Worm (Caenorhabditis elegans): ENCODE results near the gene oig-4.

oig-4 gene

DNA sequence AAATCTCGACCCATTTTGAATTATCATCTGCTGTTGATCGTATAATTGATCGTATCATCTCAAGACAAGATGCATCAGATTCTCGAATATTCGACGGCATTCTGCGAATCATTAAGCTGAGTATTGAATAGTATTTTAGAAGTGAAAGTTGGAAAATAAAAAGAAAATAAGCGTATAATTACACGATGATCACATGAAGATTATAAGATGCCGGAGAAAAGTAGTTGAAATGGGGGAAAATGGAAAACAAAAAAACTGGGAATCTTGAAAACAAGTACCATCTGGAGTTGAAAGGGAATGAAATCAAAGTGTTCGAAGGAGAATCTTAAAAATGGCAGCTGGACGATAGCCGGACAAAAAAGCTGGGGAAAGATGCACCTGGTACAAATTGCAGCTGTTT, 7.1 kb downstream of the oig-4 start, which contains the start of gene R07G3.8:
TSS of gene R07G3.8 (minus strand) at position 101 of the 400 bp plus-strand sequence.
- TF ChIP-seq cnd-1 (tag; optimal IDR thresholded peaks at IDR 0.05) = no peak
- TF ChIP-seq lsy-2 (tag; optimal IDR thresholded peaks at IDR 0.05) = no peak
- no peak for TF ChIP-seq blmp-1 (tag; optimal IDR thresholded peaks at IDR 0.05)

DNA sequence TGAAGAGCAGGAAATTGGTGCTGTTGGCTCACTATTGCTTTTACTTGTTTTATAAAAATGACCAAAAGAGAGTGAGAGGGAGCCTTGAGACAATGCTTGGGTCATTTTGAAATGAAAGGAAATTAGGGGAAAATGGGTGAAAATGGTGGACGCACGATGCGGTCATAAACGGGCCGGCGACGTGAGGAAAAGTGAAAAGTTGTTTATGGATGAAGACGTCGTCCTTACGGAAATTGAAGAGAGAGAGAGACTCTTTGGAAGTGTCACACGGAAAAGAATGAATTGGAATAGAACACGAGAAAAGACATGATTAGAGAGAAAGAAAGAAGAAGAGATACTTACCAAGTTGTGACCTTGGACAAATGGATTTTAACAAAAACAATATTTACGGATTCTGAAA, 8.2 kb downstream of the oig-4 start:
- TF ChIP-seq blmp-1 (tag; optimal IDR thresholded peaks at IDR 0.05) = peak; percentile 81
- no peak for TF ChIP-seq ham-2 (GFP tag; optimal IDR thresholded peaks at IDR 0.05)

DNA sequence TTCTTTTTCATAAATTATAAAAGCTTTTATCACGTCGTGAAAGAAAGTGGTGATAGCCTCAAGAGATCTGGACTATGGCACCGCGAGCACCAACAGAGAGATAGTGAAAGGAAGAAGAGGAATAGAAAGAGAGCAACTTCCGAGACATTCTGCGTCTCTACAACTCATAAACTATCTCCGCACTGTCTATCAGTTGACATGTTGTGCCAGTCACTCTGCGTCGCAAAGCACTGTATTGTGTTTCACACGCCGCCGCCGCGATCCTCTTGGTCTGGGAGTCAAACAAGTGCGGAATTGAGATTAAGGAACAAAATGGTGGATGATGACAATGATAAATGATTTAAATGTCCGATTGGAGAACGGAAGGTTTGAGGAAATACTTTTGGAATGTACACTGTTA, 10.1 kb downstream of the oig-4 start:
- TF ChIP-seq unc-62 (GFP tag; optimal IDR thresholded peaks at IDR 0.05) (peak; percentile 24), nhr-237 (tag; optimal IDR thresholded peaks at IDR 0.05) (no peak), pha-4 (tag; optimal IDR thresholded peaks at IDR 0.05) (peak; percentile 72)

DNA sequence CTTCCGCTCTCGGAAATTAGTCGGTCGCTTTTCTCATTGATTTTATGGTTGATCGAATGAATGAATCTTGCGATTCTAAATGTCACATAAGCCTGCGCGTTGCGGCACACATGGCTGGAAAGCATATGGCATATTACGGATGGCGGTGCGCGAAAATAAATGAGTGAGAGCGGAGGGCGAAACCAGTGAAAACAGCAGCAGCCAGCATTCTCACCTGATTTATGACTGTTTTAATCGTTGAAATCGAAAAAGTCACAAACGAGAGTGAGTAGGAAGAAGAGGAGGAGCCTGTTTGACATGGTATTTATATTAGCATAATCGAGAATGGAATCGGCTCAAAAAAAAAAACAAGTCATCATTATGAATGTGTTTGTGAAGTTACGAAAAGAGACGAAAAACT, 10.9 kb downstream of the oig-4 start:
- TF ChIP-seq ham-2 (GFP tag; optimal IDR thresholded peaks at IDR 0.05) (peak; percentile 33), lin-32 (GFP tag; optimal IDR thresholded peaks at IDR 0.05) (peak; percentile 39), nhr-237 (tag; optimal IDR thresholded peaks at IDR 0.05) (no peak), mls-2 (tag; optimal IDR thresholded peaks at IDR 0.05) (peak; percentile 2), hlh-1 (tag; optimal IDR thresholded peaks at IDR 0.05) (peak; percentile 9), zip-8 (tag; optimal IDR thresholded peaks at IDR 0.05) (no peak)

DNA sequence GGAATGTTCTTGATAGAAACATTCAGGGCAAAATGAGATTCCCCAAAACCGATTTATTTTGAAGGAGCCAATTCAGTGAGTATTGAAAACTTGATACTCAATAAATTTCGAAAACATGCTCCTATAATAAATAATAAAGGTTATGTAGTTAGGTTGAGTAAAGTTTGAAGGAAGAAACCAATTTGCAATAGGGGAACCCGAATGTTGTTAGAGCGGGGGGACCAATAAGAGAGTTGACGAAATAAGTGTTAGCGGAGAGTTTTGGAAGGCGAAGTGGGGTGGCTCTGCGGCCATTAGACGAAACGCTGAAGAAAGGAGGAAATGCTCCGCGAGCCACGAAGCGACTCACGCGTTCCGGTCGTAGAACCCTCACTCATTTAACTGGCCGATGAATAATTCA, 11.7 kb downstream of the oig-4 start:
- TF ChIP-seq ces-1 (GFP tag; optimal IDR thresholded peaks at IDR 0.05) (peak; percentile 89), mab-5 (tag; optimal IDR thresholded peaks at IDR 0.05) (no peak), flh-1 (GFP tag; optimal IDR thresholded peaks at IDR 0.05) (no peak), bed-3 (GFP tag; optimal IDR thresholded peaks at IDR 0.05) (no peak)

DNA sequence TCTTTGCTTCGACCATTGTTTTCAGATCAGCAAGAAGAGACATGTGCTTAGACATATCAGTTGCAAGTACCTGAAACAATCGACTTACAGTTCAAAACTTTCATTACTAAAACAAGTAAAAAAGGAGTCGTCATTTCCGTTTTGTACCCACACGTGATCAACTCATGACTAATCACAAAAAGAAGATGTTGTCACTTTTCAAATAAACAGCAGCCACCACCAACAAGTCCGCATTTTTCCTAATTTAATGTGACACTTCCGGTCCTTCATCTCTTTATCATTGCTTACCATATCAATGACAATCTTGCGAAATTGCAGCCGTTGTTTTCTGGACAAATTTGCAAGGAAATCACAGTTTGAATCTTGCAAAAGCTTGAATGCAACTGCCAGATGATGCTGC, 15.3 kb downstream of the oig-4 start:
- TF ChIP-seq elt-3 (tag; optimal IDR thresholded peaks at IDR 0.05) = no peak
- no peak for TF ChIP-seq lin-13 (tag; optimal IDR thresholded peaks at IDR 0.05)
- no peak for TF ChIP-seq unc-62 (GFP tag; optimal IDR thresholded peaks at IDR 0.05)
- TF ChIP-seq flh-1 (GFP tag; optimal IDR thresholded peaks at IDR 0.05) = no peak

DNA sequence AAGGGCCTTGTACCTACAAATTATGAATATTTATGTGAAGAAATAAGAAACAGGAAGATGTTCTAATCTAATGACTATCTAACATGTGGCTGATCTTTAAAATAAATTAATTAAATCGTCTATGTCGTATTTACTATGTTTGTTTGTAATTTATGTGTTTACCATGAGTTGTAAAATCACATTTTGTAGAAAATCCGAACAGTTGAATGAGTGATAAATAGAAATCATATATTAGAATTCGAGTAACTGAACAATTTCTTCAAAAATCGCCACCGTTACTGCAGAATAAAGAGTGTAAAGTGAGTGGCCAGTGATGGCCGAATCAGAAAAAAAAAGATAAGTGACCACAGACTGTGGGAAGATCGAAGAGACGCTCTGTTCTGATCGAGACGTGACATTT, 16.7 kb downstream of the oig-4 start:
- TF ChIP-seq lin-13 (tag; optimal IDR thresholded peaks at IDR 0.05) = no peak
- TF ChIP-seq lsy-2 (tag; optimal IDR thresholded peaks at IDR 0.05) = no peak
- TF ChIP-seq drap-1 (GFP tag; optimal IDR thresholded peaks at IDR 0.05) = no peak
- TF ChIP-seq nhr-2 (tag; optimal IDR thresholded peaks at IDR 0.05) = no peak
- no peak for TF ChIP-seq unc-120 (tag; optimal IDR thresholded peaks at IDR 0.05; ENCODE audit: poor library complexity, severe bottlenecking)
- TF ChIP-seq sem-2 (GFP tag; optimal IDR thresholded peaks at IDR 0.05) = no peak

DNA sequence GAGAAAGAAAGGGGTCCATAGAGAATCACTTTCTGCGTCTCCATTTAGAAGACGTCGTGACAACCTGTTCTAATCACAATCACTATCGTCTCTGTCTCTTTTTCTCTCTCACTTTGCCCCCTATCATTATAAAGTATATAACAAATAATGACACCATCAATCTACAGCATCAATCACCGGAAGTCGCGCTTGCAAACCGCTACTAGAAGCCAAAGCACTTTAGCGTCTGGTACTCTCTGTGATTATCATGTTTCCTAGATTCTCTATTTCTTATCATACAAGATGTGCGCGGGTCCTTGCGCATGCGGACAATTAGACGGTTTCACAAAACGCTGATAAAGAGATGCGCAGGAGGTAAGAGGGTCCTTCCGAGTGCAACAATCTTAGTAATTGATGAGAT, 17.8 kb downstream of the oig-4 start:
- peak; percentile 40 for TF ChIP-seq blmp-1 (tag; optimal IDR thresholded peaks at IDR 0.05)
- peak; percentile 35 for TF ChIP-seq nhr-237 (tag; optimal IDR thresholded peaks at IDR 0.05)
- TF ChIP-seq ztf-11 (tag; optimal IDR thresholded peaks at IDR 0.05) = no peak
- peak; percentile 95 for TF ChIP-seq ham-2 (GFP tag; optimal IDR thresholded peaks at IDR 0.05)
- TF ChIP-seq elt-1 (tag; optimal IDR thresholded peaks at IDR 0.05; ENCODE audit: borderline replicate concordance, insufficient read depth) = peak; percentile 40
- no peak for TF ChIP-seq sptf-1 (tag; optimal IDR thresholded peaks at IDR 0.05)
- TF ChIP-seq pha-4 (tag; optimal IDR thresholded peaks at IDR 0.05) = no peak
- no peak for TF ChIP-seq tbx-8 (GFP tag; optimal IDR thresholded peaks at IDR 0.05)
- no peak for TF ChIP-seq zip-8 (tag; optimal IDR thresholded peaks at IDR 0.05)
- no peak for TF ChIP-seq drap-1 (GFP tag; optimal IDR thresholded peaks at IDR 0.05)
- TF ChIP-seq mls-2 (tag; optimal IDR thresholded peaks at IDR 0.05) = no peak
- peak; percentile 53 for TF ChIP-seq elt-3 (tag; optimal IDR thresholded peaks at IDR 0.05)
- no peak for TF ChIP-seq flh-1 (GFP tag; optimal IDR thresholded peaks at IDR 0.05)
- peak; percentile 39 for TF ChIP-seq unc-62 (GFP tag; optimal IDR thresholded peaks at IDR 0.05)
- no peak for TF ChIP-seq ces-1 (GFP tag; optimal IDR thresholded peaks at IDR 0.05)
- no peak for TF ChIP-seq snpc-4 (tag; optimal IDR thresholded peaks at IDR 0.05)
